Worm (Caenorhabditis elegans) whole organism, mixed stage, embryonic: ENCODE results near the gene F47E1.1.

Source experiments
- mab-5 ChIP-seq: fragments of 150-350 bp; optimal IDR thresholded peaks from 2 replicates; lab custom pipeline; 2014; ENCODE audit warnings: missing biosample characterization, missing genetic modification characterization
- nhr-12 ChIP-seq: fragments of 150-350 bp; optimal IDR thresholded peaks from 2 replicates; lab custom pipeline; 2014; ENCODE audit warnings: missing biosample characterization, missing genetic modification characterization
- nhr-2 ChIP-seq: fragments of 150-350 bp; optimal IDR thresholded peaks from 2 replicates; lab custom pipeline; 2014; ENCODE audit warnings: missing biosample characterization, missing genetic modification characterization
- nhr-28 ChIP-seq: fragments of 150-350 bp; optimal IDR thresholded peaks from 2 replicates; lab custom pipeline; 2014; ENCODE audit warnings: missing biosample characterization, missing genetic modification characterization
- snpc-4 ChIP-seq: fragments of 150-350 bp; optimal IDR thresholded peaks from 2 replicates; lab custom pipeline; 2014; ENCODE audit warnings: missing biosample characterization, missing genetic modification characterization

DNA sequence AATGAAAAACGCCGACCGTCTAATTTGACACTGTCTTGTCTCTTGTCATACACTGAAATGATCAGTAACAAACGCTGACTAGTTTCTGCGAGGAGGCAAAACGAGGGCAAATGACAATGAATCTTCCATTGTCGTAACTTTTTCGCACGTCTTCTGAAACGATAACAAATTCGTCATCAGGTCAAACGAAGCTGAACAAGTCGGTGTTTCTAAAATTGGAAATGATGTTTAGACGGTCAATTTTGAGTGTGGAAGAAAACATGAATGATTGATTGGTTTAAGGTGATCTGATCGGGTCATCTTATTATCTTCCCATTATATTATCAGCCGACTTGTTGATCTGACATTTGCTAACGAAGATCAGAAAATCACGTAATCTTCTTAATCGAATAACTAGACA lies 23.6 kb upstream of the F47E1.1 start:
- TF ChIP-seq nhr-12 (tag; lab: Kevin White, UChicago) = no peak
- TF ChIP-seq nhr-28 (tag; lab: Kevin White, UChicago) = no peak
- TF ChIP-seq snpc-4 (tag; lab: Kevin White, UChicago) = no peak
- TF ChIP-seq nhr-2 = no peak
- no peak for TF ChIP-seq mab-5
